Worm (Caenorhabditis elegans) whole organism, L2 larva: Measurements from ENCODE around the gene cyp-37B1.

Experiments used
- R02D3.7 ChIP-seq: fragments of 150-350 bp; optimal IDR thresholded peaks from 2 replicates; lab custom pipeline; 2014; ENCODE audit warnings: missing biosample characterization, missing genetic modification characterization
- alr-1 ChIP-seq: fragments of 150-350 bp; optimal IDR thresholded peaks from 2 replicates; lab custom pipeline; 2014; ENCODE audit warnings: missing biosample characterization, missing genetic modification characterization
- aly-2 ChIP-seq: fragments of 150-350 bp; optimal IDR thresholded peaks from 2 replicates; lab custom pipeline; 2014; ENCODE audit warnings: missing biosample characterization, missing genetic modification characterization
- blmp-1 ChIP-seq: sonication (generic microtip); optimal IDR thresholded peaks from 2 replicates; lab custom pipeline; 2017; ENCODE audit warnings: missing genetic modification characterization, mild to moderate bottlenecking, missing compliant biosample characterization, antibody characterized with exemption, moderate library complexity; ENCODE audit not compliant: insufficient read depth
- ceh-82 ChIP-seq: fragments of 150-350 bp; optimal IDR thresholded peaks from 2 replicates; lab custom pipeline; 2014; ENCODE audit warnings: missing biosample characterization, missing genetic modification characterization
- crh-2 ChIP-seq: sonication (generic microtip); optimal IDR thresholded peaks from 2 replicates; lab custom pipeline; 2017; ENCODE audit warnings: missing biosample characterization, missing genetic modification characterization
- dmd-4 ChIP-seq: sonication (generic microtip); optimal IDR thresholded peaks from 2 replicates; lab custom pipeline; 2017; ENCODE audit warnings: missing biosample characterization, missing genetic modification characterization
- gmeb-1 ChIP-seq: fragments of 150-350 bp; optimal IDR thresholded peaks from 2 replicates; lab custom pipeline; 2014; ENCODE audit warnings: missing biosample characterization, missing genetic modification characterization
- lin-11 ChIP-seq: fragments of 150-350 bp; sonication (generic microtip); optimal IDR thresholded peaks from 2 replicates; lab custom pipeline; 2014; ENCODE audit warnings: missing biosample characterization, missing genetic modification characterization, inconsistent platforms, mixed read lengths
- lin-39 ChIP-seq: fragments of 150-350 bp; optimal IDR thresholded peaks from 2 replicates; lab custom pipeline; 2014; ENCODE audit warnings: missing biosample characterization, missing genetic modification reagents, missing genetic modification characterization
- mab-5 ChIP-seq: fragments of 150-350 bp; optimal IDR thresholded peaks from 2 replicates; lab custom pipeline; 2014; ENCODE audit warnings: missing biosample characterization, missing genetic modification characterization
- nhr-23 ChIP-seq: fragments of 150-350 bp; optimal IDR thresholded peaks from 2 replicates; lab custom pipeline; 2014; ENCODE audit warnings: missing biosample characterization, missing genetic modification reagents, missing genetic modification characterization
- nhr-25 ChIP-seq: fragments of 150-350 bp; sonication (generic microtip); optimal IDR thresholded peaks from 3 replicates; lab custom pipeline; 2014; ENCODE audit warnings: missing biosample characterization, missing genetic modification characterization
- unc-55 ChIP-seq: fragments of 150-350 bp; sonication (generic microtip); optimal IDR thresholded peaks from 3 replicates; lab custom pipeline; 2014; ENCODE audit warnings: missing biosample characterization, missing genetic modification reagents, missing genetic modification characterization
- unc-62 ChIP-seq: fragments of 150-350 bp; optimal IDR thresholded peaks from 2 replicates; lab custom pipeline; 2014; ENCODE audit warnings: missing biosample characterization, missing genetic modification reagents, missing genetic modification characterization
- ztf-1 ChIP-seq: fragments of 200-800 bp; sonication (Bioruptor generic); conservative IDR thresholded peaks from 2 replicates; pipeline ENCODE4 v1.3.6; 2022; ENCODE audit warnings: missing genetic modification characterization, missing compliant biosample characterization
- ztf-4 ChIP-seq: fragments of 150-350 bp; optimal IDR thresholded peaks from 2 replicates; lab custom pipeline; 2014; ENCODE audit warnings: missing biosample characterization, missing genetic modification characterization

cyp-37B1 gene

ce11 chrV:16317244-16317643 is 39.3 kb downstream of the cyp-37B1 start, which contains the start of gene srh-180:
Gene srh-180, plus strand, starts transcription at chrV:16317544.
- TF ChIP-seq nhr-23 (tag; lab: Kevin White, UChicago), result no peak
- no peak for TF ChIP-seq nhr-25 (tag; lab: Kevin White, UChicago)
- no peak for TF ChIP-seq lin-39 (tag; lab: Kevin White, UChicago)
- no peak for TF ChIP-seq blmp-1 (tag; lab: Kevin White, UChicago)
- TF ChIP-seq R02D3.7 (tag; lab: Kevin White, UChicago), result no peak
- TF ChIP-seq ztf-4, result no peak

DNA sequence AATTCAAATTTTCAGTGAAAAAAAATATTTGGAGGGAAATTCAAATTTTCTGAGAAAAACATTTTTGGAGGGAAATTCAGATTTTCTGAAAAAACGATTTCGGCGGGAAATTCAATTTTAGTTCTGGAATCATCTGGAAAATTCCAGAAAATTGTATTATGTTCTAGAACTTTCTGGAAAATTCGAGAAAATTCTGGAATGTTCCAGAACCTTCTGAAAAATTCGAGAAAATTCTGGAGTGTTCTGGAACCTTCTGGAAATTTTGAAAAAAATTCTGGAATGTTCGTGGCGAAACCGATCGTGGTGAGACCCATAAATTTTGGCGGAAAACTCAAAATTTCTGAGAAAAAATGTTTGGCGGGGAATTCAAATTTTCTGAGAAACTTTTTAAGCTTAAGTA is 44.2 kb downstream of the cyp-37B1 start:
- TF ChIP-seq dmd-4 (no peak), alr-1 (tag; lab: Kevin White, UChicago) (no peak), R02D3.7 (tag; lab: Kevin White, UChicago) (no peak), ztf-1 (GFP tag; lab: Robert Waterston, UW) (no peak), aly-2 (tag; lab: Kevin White, UChicago) (no peak)

DNA sequence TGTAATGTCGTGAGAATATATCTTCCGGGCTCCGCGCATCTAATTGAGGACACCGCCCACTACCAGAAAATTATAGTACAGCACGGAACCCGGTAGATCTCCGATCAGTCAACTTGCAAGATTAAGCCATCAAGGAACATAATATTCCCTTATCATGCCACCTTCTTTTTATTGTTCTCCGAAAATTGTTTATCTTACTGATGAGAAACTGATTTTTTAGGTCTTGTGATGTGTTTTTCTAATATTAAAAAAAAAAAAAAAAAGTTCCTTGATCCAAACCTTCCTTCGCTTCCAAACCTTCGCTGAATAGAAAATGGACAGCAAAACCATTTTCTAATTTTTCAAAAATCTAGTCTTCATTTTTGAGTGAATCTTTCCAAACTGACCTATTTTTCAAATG is 50.9 kb downstream of the cyp-37B1 start, which contains the start of gene F57G8.7:
Gene F57G8.7 (plus strand): TSS at position 301 of the 400 bp plus-strand sequence.
- TF ChIP-seq unc-55 (GFP tag; lab: Kevin White, UChicago), result no peak
- TF ChIP-seq mab-5 (tag; lab: Kevin White, UChicago), result no peak
- no peak for TF ChIP-seq lin-11
- no peak for TF ChIP-seq crh-2
- no peak for TF ChIP-seq ceh-82 (tag; lab: Kevin White, UChicago)
- TF ChIP-seq gmeb-1 (tag; lab: Kevin White, UChicago), result no peak
- no peak for TF ChIP-seq unc-62 (GFP tag; lab: Kevin White, UChicago)
